Worm (Caenorhabditis elegans) whole organism, L2 larva: Measurements from ENCODE around the gene unc-103.

Experiments
- C34F6.9 ChIP-seq: fragments of 150-350 bp; optimal IDR thresholded peaks from 2 replicates; lab custom pipeline; 2014; ENCODE audit warnings: missing biosample characterization, missing genetic modification characterization
- Y55F3AM.14 ChIP-seq: fragments of 200-800 bp; sonication (Bioruptor generic); optimal IDR thresholded peaks from 2 replicates; lab custom pipeline; 2018; ENCODE audit warnings: mild to moderate bottlenecking, missing genetic modification characterization, missing compliant biosample characterization
- ZK546.5 ChIP-seq: sonication (generic microtip); optimal IDR thresholded peaks from 2 replicates; lab custom pipeline; 2017; ENCODE audit warnings: missing biosample characterization, missing genetic modification characterization
- alr-1 ChIP-seq: fragments of 150-350 bp; optimal IDR thresholded peaks from 2 replicates; lab custom pipeline; 2014; ENCODE audit warnings: missing biosample characterization, missing genetic modification characterization
- aly-2 ChIP-seq: fragments of 150-350 bp; optimal IDR thresholded peaks from 2 replicates; lab custom pipeline; 2014; ENCODE audit warnings: missing biosample characterization, missing genetic modification characterization
- ama-1 ChIP-seq: fragments of 150-350 bp; optimal IDR thresholded peaks from 2 replicates; lab custom pipeline; 2018; ENCODE audit warnings: inconsistent platforms
- blmp-1 ChIP-seq: sonication (generic microtip); optimal IDR thresholded peaks from 2 replicates; lab custom pipeline; 2017; ENCODE audit warnings: missing genetic modification characterization, mild to moderate bottlenecking, missing compliant biosample characterization, antibody characterized with exemption, moderate library complexity; ENCODE audit not compliant: insufficient read depth
- ceh-16 ChIP-seq: fragments of 150-350 bp; optimal IDR thresholded peaks from 2 replicates; lab custom pipeline; 2014; ENCODE audit warnings: missing biosample characterization, missing genetic modification characterization
- ceh-82 ChIP-seq: fragments of 150-350 bp; optimal IDR thresholded peaks from 2 replicates; lab custom pipeline; 2014; ENCODE audit warnings: missing biosample characterization, missing genetic modification characterization
- crh-2 ChIP-seq: sonication (generic microtip); optimal IDR thresholded peaks from 2 replicates; lab custom pipeline; 2017; ENCODE audit warnings: missing biosample characterization, missing genetic modification characterization
- dmd-4 ChIP-seq: sonication (generic microtip); optimal IDR thresholded peaks from 2 replicates; lab custom pipeline; 2017; ENCODE audit warnings: missing biosample characterization, missing genetic modification characterization
- elt-3 ChIP-seq: sonication (generic microtip); optimal IDR thresholded peaks from 2 replicates; lab custom pipeline; 2017; ENCODE audit warnings: missing biosample characterization, missing genetic modification characterization
- fos-1 ChIP-seq: fragments of 150-350 bp; optimal IDR thresholded peaks from 2 replicates; lab custom pipeline; 2014; ENCODE audit warnings: missing biosample characterization, missing genetic modification characterization
- lin-11 ChIP-seq: fragments of 150-350 bp; sonication (generic microtip); optimal IDR thresholded peaks from 2 replicates; lab custom pipeline; 2014; ENCODE audit warnings: missing biosample characterization, missing genetic modification characterization, inconsistent platforms, mixed read lengths
- lin-13 ChIP-seq: fragments of 150-350 bp; optimal IDR thresholded peaks from 2 replicates; lab custom pipeline; 2014; ENCODE audit warnings: missing biosample characterization, missing genetic modification reagents, missing genetic modification characterization
- lsy-2 ChIP-seq, 2 experiments: fragments of 150-350 bp in 1 of 2; sonication (generic microtip) in 1 of 2; optimal IDR thresholded peaks; 2 replicates each; lab custom pipeline; 2014 to 2017; ENCODE audit warnings: missing biosample characterization in 2 of 2, missing genetic modification characterization in 2 of 2
- mab-5 ChIP-seq: fragments of 150-350 bp; optimal IDR thresholded peaks from 2 replicates; lab custom pipeline; 2014; ENCODE audit warnings: missing biosample characterization, missing genetic modification characterization
- nhr-11 ChIP-seq: fragments of 150-350 bp; optimal IDR thresholded peaks from 2 replicates; lab custom pipeline; 2014; ENCODE audit warnings: missing biosample characterization, missing genetic modification characterization
- nhr-12 ChIP-seq: fragments of 150-350 bp; optimal IDR thresholded peaks from 2 replicates; lab custom pipeline; 2014; ENCODE audit warnings: missing biosample characterization, missing genetic modification characterization
- nhr-129 ChIP-seq: fragments of 150-350 bp; optimal IDR thresholded peaks from 2 replicates; lab custom pipeline; 2014; ENCODE audit warnings: missing biosample characterization, missing genetic modification characterization
- nhr-21 ChIP-seq: fragments of 150-350 bp; optimal IDR thresholded peaks from 2 replicates; lab custom pipeline; 2014; ENCODE audit warnings: missing biosample characterization, missing genetic modification characterization
- nhr-23 ChIP-seq: fragments of 150-350 bp; optimal IDR thresholded peaks from 2 replicates; lab custom pipeline; 2014; ENCODE audit warnings: missing biosample characterization, missing genetic modification reagents, missing genetic modification characterization
- nhr-237 ChIP-seq: fragments of 150-350 bp; optimal IDR thresholded peaks from 2 replicates; lab custom pipeline; 2014; ENCODE audit warnings: missing biosample characterization, missing genetic modification characterization
- nhr-25 ChIP-seq: fragments of 150-350 bp; sonication (generic microtip); optimal IDR thresholded peaks from 3 replicates; lab custom pipeline; 2014; ENCODE audit warnings: missing biosample characterization, missing genetic modification characterization
- nhr-77 ChIP-seq: fragments of 150-350 bp; optimal IDR thresholded peaks from 2 replicates; lab custom pipeline; 2014; ENCODE audit warnings: missing biosample characterization, missing genetic modification characterization
- peb-1 ChIP-seq: fragments of 150-350 bp; optimal IDR thresholded peaks from 2 replicates; lab custom pipeline; 2014; ENCODE audit warnings: missing biosample characterization, missing genetic modification characterization
- skn-1 ChIP-seq: sonication (generic microtip); optimal IDR thresholded peaks from 2 replicates; lab custom pipeline; 2017; ENCODE audit warnings: missing biosample characterization, missing genetic modification characterization
- sma-9 ChIP-seq, 2 experiments: fragments of 150-350 bp in 1 of 2; sonication (generic microtip) in 1 of 2; optimal IDR thresholded peaks; 2 replicates each; lab custom pipeline; 2014 to 2016; ENCODE audit warnings: missing genetic modification characterization in 2 of 2, mild to moderate bottlenecking in 1 of 2, missing biosample characterization in 1 of 2, missing compliant biosample characterization in 1 of 2, missing genetic modification reagents in 1 of 2, moderate library complexity in 1 of 2
- snpc-4 ChIP-seq: fragments of 150-350 bp; optimal IDR thresholded peaks from 2 replicates; lab custom pipeline; 2014; ENCODE audit warnings: missing biosample characterization, missing genetic modification characterization
- ztf-1 ChIP-seq: fragments of 200-800 bp; sonication (Bioruptor generic); conservative IDR thresholded peaks from 2 replicates; pipeline ENCODE4 v1.3.6; 2022; ENCODE audit warnings: missing genetic modification characterization, missing compliant biosample characterization
- ztf-11 ChIP-seq: sonication (generic microtip); optimal IDR thresholded peaks from 2 replicates; lab custom pipeline; 2017; ENCODE audit warnings: missing biosample characterization, missing genetic modification characterization
- ztf-4 ChIP-seq: fragments of 150-350 bp; optimal IDR thresholded peaks from 2 replicates; lab custom pipeline; 2014; ENCODE audit warnings: missing biosample characterization, missing genetic modification characterization

Gene unc-103

DNA sequence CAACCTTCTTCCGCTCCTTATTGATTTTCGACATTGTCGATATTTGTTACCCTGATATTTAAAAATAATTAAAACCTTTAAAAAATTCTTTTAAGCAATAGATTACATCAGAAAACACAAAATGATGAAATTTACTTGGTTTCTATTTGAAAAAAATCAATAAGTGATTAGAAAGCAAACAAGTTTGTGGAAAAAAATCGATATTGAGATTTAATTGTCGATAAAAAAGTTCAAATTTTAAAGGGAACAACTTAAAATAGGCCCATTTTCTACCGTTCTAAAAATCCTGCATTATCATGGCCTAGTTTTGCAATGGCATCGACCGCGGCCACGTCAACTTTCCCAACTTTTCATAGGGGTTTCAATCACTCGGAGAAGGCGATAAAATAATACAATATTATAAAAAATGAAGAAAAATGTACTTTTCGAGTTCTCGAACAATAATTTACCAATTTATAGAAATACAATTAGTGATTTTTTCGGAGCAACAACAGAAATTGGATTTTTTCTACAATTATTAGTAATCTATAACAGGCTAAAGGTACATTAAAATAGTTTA, 71.6 kb downstream of the unc-103 start, which contains the start of gene lars-1:
Gene lars-1, minus strand, starts transcription at position 51 of the 559 bp plus-strand sequence.
- TF ChIP-seq alr-1 (tag; lab: Kevin White, UChicago) (no peak), skn-1 (tag; lab: Kevin White, UChicago) (no peak), peb-1 (tag; lab: Kevin White, UChicago) (no peak), lin-11 (no peak), mab-5 (tag; lab: Kevin White, UChicago) (no peak), snpc-4 (tag; lab: Kevin White, UChicago) (no peak), ceh-16 (tag; lab: Kevin White, UChicago) (no peak), nhr-77 (tag; lab: Kevin White, UChicago) (no peak), sma-9 (GFP tag; optimal IDR thresholded peaks at IDR 0.05; lab: Kevin White, UChicago) (no peak), sma-9 (tag; optimal IDR thresholded peaks at IDR 0.05; lab: Kevin White, UChicago) (no peak), Y55F3AM.14 (GFP tag; lab: Kevin White, UChicago) (no peak), ZK546.5 (tag; lab: Kevin White, UChicago) (no peak), aly-2 (no peak), C34F6.9 (tag; lab: Kevin White, UChicago) (peak; percentile 30), ama-1 (lab: Kevin White, UChicago) (no peak), lsy-2 (tag; optimal IDR thresholded peaks at IDR 0.05; lab: Kevin White, UChicago) (peak in 1 of 2 experiments; percentile 12), elt-3 (tag; lab: Kevin White, UChicago) (no peak), crh-2 (tag; lab: Kevin White, UChicago) (peak; percentile 21), nhr-25 (tag; lab: Kevin White, UChicago) (no peak), fos-1 (tag; lab: Kevin White, UChicago) (no peak), nhr-12 (no peak), nhr-237 (tag; lab: Kevin White, UChicago) (no peak), nhr-23 (no peak), ztf-11 (no peak), ceh-82 (tag; lab: Kevin White, UChicago) (no peak), nhr-129 (tag; lab: Kevin White, UChicago) (no peak)

DNA sequence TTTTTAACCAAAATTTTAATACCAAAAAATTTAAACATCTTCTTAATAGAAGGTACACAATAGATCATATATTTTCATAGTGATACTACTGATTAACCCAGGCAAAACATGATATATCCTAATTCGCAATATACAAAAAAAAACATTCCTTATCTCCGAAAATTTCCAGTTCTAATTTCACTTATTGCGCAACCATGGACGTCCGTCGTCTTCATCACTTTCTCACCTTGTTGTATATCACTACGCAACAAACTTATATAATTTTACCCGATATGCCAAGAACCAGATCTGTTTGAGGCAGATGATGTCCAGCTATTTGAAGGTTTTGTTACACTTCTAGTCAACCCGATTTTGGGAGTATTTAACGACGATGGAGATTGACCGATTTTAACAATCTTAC, 72.7 kb downstream of the unc-103 start, which contains the start of gene R74.2:
Gene R74.2, plus strand, starts transcription at position 316 of the 400 bp plus-strand sequence.
- TF ChIP-seq ztf-11: no peak
- no peak for TF ChIP-seq peb-1 (tag; lab: Kevin White, UChicago)
- no peak for TF ChIP-seq nhr-21 (tag; lab: Kevin White, UChicago)
- TF ChIP-seq blmp-1 (tag; lab: Kevin White, UChicago): peak; percentile 75
- peak; percentile 41 for TF ChIP-seq nhr-25 (tag; lab: Kevin White, UChicago)
- TF ChIP-seq ama-1 (lab: Kevin White, UChicago): no peak
- TF ChIP-seq, all 48 proteins: peak for 2

DNA sequence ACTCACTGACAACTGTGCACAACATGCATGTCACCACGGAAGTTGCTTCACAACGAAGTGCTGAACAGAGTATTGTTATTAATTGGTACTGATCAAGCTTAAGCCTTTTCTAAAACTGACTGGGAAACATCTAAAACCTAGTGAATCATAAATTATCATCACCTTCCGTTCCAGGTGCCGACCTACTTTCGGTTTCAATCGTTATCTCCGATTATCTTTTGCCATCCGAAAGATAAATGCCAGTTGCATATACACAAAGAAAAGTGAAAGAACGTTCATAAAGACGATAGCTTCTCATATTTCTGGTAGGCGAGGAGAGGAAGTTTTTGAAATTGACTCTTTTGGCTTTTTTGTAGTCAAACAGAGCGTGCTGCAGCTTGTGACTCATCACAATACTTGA, 74.4 kb downstream of the unc-103 start:
- TF ChIP-seq fos-1 (tag; lab: Kevin White, UChicago) (peak; percentile 17), ztf-4 (tag; lab: Kevin White, UChicago) (no peak), blmp-1 (tag; lab: Kevin White, UChicago) (peak; percentile 84)

DNA sequence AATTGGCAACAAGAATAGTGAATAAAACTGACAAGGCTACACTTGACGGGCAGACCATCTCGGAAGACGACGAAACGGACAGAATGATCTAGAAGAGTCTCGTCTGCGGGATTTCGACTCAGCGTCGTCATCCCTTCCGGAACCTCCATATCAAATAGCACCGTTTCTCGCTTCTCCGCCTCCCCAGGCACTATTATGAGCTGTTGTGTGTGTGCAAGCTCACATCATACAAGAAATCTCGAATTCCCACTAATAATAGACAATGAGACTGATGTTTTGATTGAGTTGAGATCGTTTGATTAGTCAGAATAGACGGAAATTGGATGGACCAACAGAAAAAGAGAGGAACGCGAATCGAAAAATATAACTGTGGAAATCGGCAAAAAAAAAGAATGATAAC, 75.1 kb downstream of the unc-103 start, which contains the start of gene spp-28:
Gene spp-28, minus strand, starts transcription at position 101 of the 400 bp plus-strand sequence.
- TF ChIP-seq fos-1 (tag; lab: Kevin White, UChicago) (no peak), peb-1 (tag; lab: Kevin White, UChicago) (no peak), crh-2 (tag; lab: Kevin White, UChicago) (no peak), lin-13 (GFP tag; lab: Kevin White, UChicago) (no peak), elt-3 (tag; lab: Kevin White, UChicago) (no peak), nhr-129 (tag; lab: Kevin White, UChicago) (no peak), ama-1 (lab: Kevin White, UChicago) (no peak), sma-9 (GFP tag; optimal IDR thresholded peaks at IDR 0.05; lab: Kevin White, UChicago) (no peak), sma-9 (tag; optimal IDR thresholded peaks at IDR 0.05; lab: Kevin White, UChicago) (no peak), blmp-1 (tag; lab: Kevin White, UChicago) (no peak), dmd-4 (no peak), ZK546.5 (tag; lab: Kevin White, UChicago) (no peak), alr-1 (tag; lab: Kevin White, UChicago) (no peak), ztf-1 (GFP tag; lab: Robert Waterston, UW) (no peak), aly-2 (no peak), skn-1 (tag; lab: Kevin White, UChicago) (no peak), nhr-237 (tag; lab: Kevin White, UChicago) (no peak), ztf-11 (no peak), nhr-11 (no peak)
